Worm (Caenorhabditis elegans) whole organism, young adult: ENCODE measurements around the gene kbp-2.

Experiments
- K12H6.12 ChIP-seq: fragments of 200-800 bp; sonication (Bioruptor generic); optimal IDR thresholded peaks from 2 replicates; lab custom pipeline; 2018; ENCODE audit warnings: mild to moderate bottlenecking, missing genetic modification characterization, missing compliant biosample characterization
- ama-1 ChIP-seq, 3 experiments: fragments of 150-350 bp in 1 of 3; sonication (generic microtip) in 2 of 3; optimal IDR thresholded peaks; 2 replicates each; lab custom pipeline; 2014 to 2018; ENCODE audit warnings: missing biosample characterization in 2 of 3, missing genetic modification characterization in 2 of 3, missing genetic modification reagents in 2 of 3
- chd-7 ChIP-seq: sonication (generic microtip); optimal IDR thresholded peaks from 2 replicates; lab custom pipeline; 2016; ENCODE audit warnings: mild to moderate bottlenecking, missing genetic modification characterization, moderate library complexity, missing compliant biosample characterization
- hmg-1.2 ChIP-seq: fragments of 200-800 bp; sonication (Bioruptor generic); IDR thresholded peaks from 2 replicates; pipeline ENCODE4 v1.3.6; 2022; ENCODE audit warnings: missing genetic modification reagents, missing genetic modification characterization, missing compliant biosample characterization
- tbp1 ChIP-seq: fragments of 200-800 bp; sonication (Bioruptor generic); optimal IDR thresholded peaks from 2 replicates; lab custom pipeline; 2018; ENCODE audit warnings: mild to moderate bottlenecking, missing genetic modification characterization, missing compliant biosample characterization
- unc-130 ChIP-seq: sonication (generic microtip); optimal IDR thresholded peaks from 2 replicates; lab custom pipeline; 2016; ENCODE audit warnings: missing genetic modification reagents, missing genetic modification characterization, missing compliant biosample characterization
- unc-62 ChIP-seq: fragments of 150-350 bp; optimal IDR thresholded peaks from 2 replicates; lab custom pipeline; 2014; ENCODE audit warnings: missing biosample characterization, missing genetic modification reagents, missing genetic modification characterization
- xnd-1 ChIP-seq: sonication (generic microtip); optimal IDR thresholded peaks from 2 replicates; lab custom pipeline; 2016; ENCODE audit warnings: missing genotype, missing genetic modification reagents, missing genetic modification characterization, missing compliant biosample characterization
- ztf-25 ChIP-seq: fragments of 200-800 bp; sonication (Bioruptor generic); IDR thresholded peaks from 2 replicates; pipeline ENCODE4 v1.3.6; 2022; ENCODE audit warnings: missing genetic modification reagents, missing genetic modification characterization, missing compliant biosample characterization

ce11 chrIII:4937022-4937421 lies 33.3 kb upstream of the kbp-2 start, which contains the start of gene fsn-1:
- TF ChIP-seq ztf-25 (GFP tag; lab: Robert Waterston, UW), result no peak
- no peak for TF ChIP-seq unc-130 (GFP tag; lab: Kevin White, UChicago)
- TF ChIP-seq chd-7, result no peak
- no peak for TF ChIP-seq xnd-1 (tag; lab: Kevin White, UChicago)
- no peak for TF ChIP-seq hmg-1.2 (GFP tag; lab: Robert Waterston, UW)
- no peak for TF ChIP-seq tbp1 (GFP tag; lab: Kevin White, UChicago)
- no peak for TF ChIP-seq K12H6.12 (tag; lab: Kevin White, UChicago)
- TF ChIP-seq unc-62, result no peak
- no peak for TF ChIP-seq ama-1 (optimal IDR thresholded peaks at IDR 0.05; lab: Kevin White, UChicago)
- no peak for TF ChIP-seq ama-1 (GFP tag; optimal IDR thresholded peaks at IDR 0.05; lab: Kevin White, UChicago)
